Worm (Caenorhabditis elegans): ENCODE results near the gene bus-17.

Gene bus-17

DNA sequence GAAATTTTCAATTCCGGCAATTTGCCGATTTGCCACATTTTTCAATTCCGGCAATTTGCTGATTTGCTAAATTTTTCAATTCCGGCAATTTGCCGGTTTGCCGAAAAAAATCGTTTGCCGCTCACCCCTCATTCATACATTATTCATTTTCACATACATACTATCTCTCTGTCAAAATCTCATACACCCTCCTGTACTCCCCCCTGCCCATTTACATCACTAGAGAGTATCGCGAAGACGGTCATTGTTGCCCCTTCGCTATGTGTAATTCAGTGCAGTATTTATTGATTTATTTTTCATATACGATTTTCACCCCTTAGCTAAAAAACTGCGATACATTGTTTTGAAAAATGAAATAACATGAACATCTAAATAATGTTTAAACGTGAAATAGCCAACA, 29.7 kb downstream of the bus-17 start (continued):
- TF ChIP-seq madf-5 (GFP tag; IDR thresholded peaks at IDR 0.05), result peak in 1 of 2 experiments; percentile 47; a peak in 1 of 4 replicates
- TF ChIP-seq lsy-2 (tag; optimal IDR thresholded peaks at IDR 0.05), result peak; percentile 20 to 85
- no peak for TF ChIP-seq ceh-82 (tag; optimal IDR thresholded peaks at IDR 0.05)
- no peak for TF ChIP-seq set-16 (GFP tag; IDR thresholded peaks at IDR 0.05)
- no peak for TF ChIP-seq fos-1 (tag; optimal IDR thresholded peaks at IDR 0.05)
- TF ChIP-seq nhr-42 (GFP tag; IDR thresholded peaks at IDR 0.05), result peak; percentile 70
- TF ChIP-seq lin-1 (GFP tag; IDR thresholded peaks at IDR 0.05), result peak; percentile 61; the same call in 1 of the 2 replicates
- TF ChIP-seq aha-1 (tag), result peak; percentile 31
- peak; percentile 71 for TF ChIP-seq hlh-11 (tag; optimal IDR thresholded peaks at IDR 0.05)
- TF ChIP-seq mxl-3 (GFP tag; optimal IDR thresholded peaks at IDR 0.05), result peak; percentile 43
- TF ChIP-seq egl-43 (GFP tag; IDR thresholded peaks at IDR 0.05), result no peak
- no peak for TF ChIP-seq gei-8 (GFP tag; optimal IDR thresholded peaks at IDR 0.05)
- TF ChIP-seq daf-16 (GFP tag; optimal IDR thresholded peaks at IDR 0.05), result no peak
- TF ChIP-seq daf-16 (tag; optimal IDR thresholded peaks at IDR 0.05), result peak; percentile 67
- TF ChIP-seq rbr-2 (tag; optimal IDR thresholded peaks at IDR 0.05), result peak; percentile 85
- no peak for TF ChIP-seq D1046.2 (GFP tag; IDR thresholded peaks at IDR 0.05)
- peak; percentile 66; the same call in 1 of the 2 replicates for TF ChIP-seq lin-29 (GFP tag; IDR thresholded peaks at IDR 0.05)
- TF ChIP-seq Y48G9A.11 (GFP tag; IDR thresholded peaks at IDR 0.05), result no peak
- no peak for TF ChIP-seq attf-4 (tag; optimal IDR thresholded peaks at IDR 0.05)
- TF ChIP-seq lin-39 (tag; optimal IDR thresholded peaks at IDR 0.05), result no peak
- TF ChIP-seq nhr-6 (tag; optimal IDR thresholded peaks at IDR 0.05), result peak; percentile 76
- TF ChIP-seq nhr-11 (tag; optimal IDR thresholded peaks at IDR 0.05), result peak; percentile 32
- peak; percentile 51 for TF ChIP-seq dmd-6 (GFP tag; IDR thresholded peaks at IDR 0.05)
- TF ChIP-seq ceh-20 (GFP tag; IDR thresholded peaks at IDR 0.05), result peak; percentile 54; the same call in 1 of the 2 replicates
- TF ChIP-seq duxl-1 (tag; optimal IDR thresholded peaks at IDR 0.05; ENCODE audit: poor library complexity), result peak; percentile 95
- TF ChIP-seq lin-15B (tag; optimal IDR thresholded peaks at IDR 0.05), result no peak
- no peak for TF ChIP-seq php-3 (GFP tag; IDR thresholded peaks at IDR 0.05)
- TF ChIP-seq ctbp-1 (GFP tag; IDR thresholded peaks at IDR 0.05), result 0 out of 2 replicates have a peak, but pooled peaks have one; percentile 13
- peak; percentile 74 for TF ChIP-seq hlh-30 (tag; optimal IDR thresholded peaks at IDR 0.05; ENCODE audit: insufficient read depth)
- peak; percentile 69 for TF ChIP-seq lin-13 (GFP tag; optimal IDR thresholded peaks at IDR 0.05)
- peak; percentile 85 for TF ChIP-seq zip-2 (tag; optimal IDR thresholded peaks at IDR 0.05)
- no peak for TF ChIP-seq dmd-9 (GFP tag; IDR thresholded peaks at IDR 0.05)
- no peak for TF ChIP-seq snpc-4 (tag; optimal IDR thresholded peaks at IDR 0.05)
- peak; percentile 87 for TF ChIP-seq mep-1 (tag; optimal IDR thresholded peaks at IDR 0.05)
- peak; percentile 18 for TF ChIP-seq ceh-32 (tag; optimal IDR thresholded peaks at IDR 0.05; ENCODE audit: poor library complexity)
- TF ChIP-seq hif-1 (tag; optimal IDR thresholded peaks at IDR 0.05), result peak in 1 of 2 experiments; percentile 46
- TF ChIP-seq pqm-1 (tag; optimal IDR thresholded peaks at IDR 0.05), result peak; percentile 58
- TF ChIP-seq lir-3 (tag; optimal IDR thresholded peaks at IDR 0.05), result peak; percentile 11
- TF ChIP-seq jun-1 (tag; optimal IDR thresholded peaks at IDR 0.05), result peak; percentile 89
- TF ChIP-seq nhr-28 (tag; optimal IDR thresholded peaks at IDR 0.05), result peak; percentile 80
- peak; percentile 89 for TF ChIP-seq T26A8.4 (GFP tag; IDR thresholded peaks at IDR 0.05)
- TF ChIP-seq nhr-77 (tag; optimal IDR thresholded peaks at IDR 0.05), result peak; percentile 91
- peak; percentile 94 for TF ChIP-seq F10B5.3 (tag; optimal IDR thresholded peaks at IDR 0.05)
- peak; percentile 6 for TF ChIP-seq ces-1 (GFP tag; optimal IDR thresholded peaks at IDR 0.05)
- TF ChIP-seq ztf-7 (tag; optimal IDR thresholded peaks at IDR 0.05), result peak; percentile 81

Data from whole organism, L4 larva.